Worm (Caenorhabditis elegans) whole organism, early embryonic: ENCODE measurements around the gene cyp-13A6.

ENCODE experiments used
- B0310.2 ChIP-seq: sonication (generic microtip); optimal IDR thresholded peaks from 2 replicates; lab custom pipeline; 2016; ENCODE audit warnings: mild to moderate bottlenecking, missing genetic modification characterization, missing compliant biosample characterization
- F13C5.2 ChIP-seq: sonication (generic microtip); optimal IDR thresholded peaks from 2 replicates; lab custom pipeline; 2017; ENCODE audit warnings: mild to moderate bottlenecking, missing genetic modification characterization, inconsistent platforms, missing compliant biosample characterization
- aly-1 ChIP-seq: sonication (generic microtip); optimal IDR thresholded peaks from 2 replicates; lab custom pipeline; 2016; ENCODE audit warnings: missing genetic modification characterization, missing compliant biosample characterization
- ama-1 ChIP-seq: fragments of 150-350 bp; optimal IDR thresholded peaks from 2 replicates; lab custom pipeline; 2014
- ceh-13 ChIP-seq: fragments of 200-800 bp; sonication (Bioruptor generic); optimal IDR thresholded peaks from 2 replicates; lab custom pipeline; 2018; ENCODE audit warnings: mild to moderate bottlenecking, missing genetic modification characterization, missing compliant biosample characterization
- ceh-36 ChIP-seq: sonication (generic microtip); optimal IDR thresholded peaks from 2 replicates; lab custom pipeline; 2016; ENCODE audit warnings: missing genetic modification characterization, inconsistent platforms, missing compliant biosample characterization
- ets-7 ChIP-seq: sonication (generic microtip); optimal IDR thresholded peaks from 2 replicates; lab custom pipeline; 2016; ENCODE audit warnings: missing genotype, missing genetic modification characterization, missing compliant biosample characterization
- flt-1 ChIP-seq: fragments of 200-800 bp; sonication (Bioruptor generic); IDR thresholded peaks from 2 replicates; pipeline ENCODE4 v1.3.6; 2022; ENCODE audit warnings: missing genetic modification characterization, missing compliant biosample characterization
- hmbx-1 ChIP-seq: sonication (generic microtip); optimal IDR thresholded peaks from 2 replicates; lab custom pipeline; 2016; ENCODE audit warnings: mild to moderate bottlenecking, missing genetic modification characterization, missing compliant biosample characterization
- hmg-4 ChIP-seq: fragments of 200-800 bp; sonication (Bioruptor generic); optimal IDR thresholded peaks from 2 replicates; lab custom pipeline; 2018; ENCODE audit warnings: mild to moderate bottlenecking, missing genetic modification characterization, missing compliant biosample characterization
- hnd-1 ChIP-seq: sonication (generic microtip); optimal IDR thresholded peaks from 2 replicates; lab custom pipeline; 2016; ENCODE audit warnings: missing genetic modification characterization, missing compliant biosample characterization
- pes-1 ChIP-seq: fragments of 200-800 bp; sonication (Bioruptor generic); IDR thresholded peaks from 2 replicates; pipeline ENCODE4 v1.3.6; 2022; ENCODE audit warnings: missing genetic modification reagents, missing genetic modification characterization, missing compliant biosample characterization
- scrt-1 ChIP-seq: fragments of 200-800 bp; sonication (Bioruptor generic); IDR thresholded peaks from 2 replicates; pipeline ENCODE4 v1.3.6; 2022; ENCODE audit warnings: missing genetic modification characterization, missing compliant biosample characterization
- sea-1 ChIP-seq: fragments of 200-800 bp; sonication (Bioruptor generic); conservative IDR thresholded peaks from 2 replicates; pipeline ENCODE4 v1.3.6; 2022; ENCODE audit warnings: missing genetic modification characterization, missing compliant biosample characterization
- tbx-11 ChIP-seq: fragments of 200-800 bp; sonication (Bioruptor generic); IDR thresholded peaks from 2 replicates; pipeline ENCODE4 v1.3.6; 2022; ENCODE audit warnings: missing genetic modification characterization, missing compliant biosample characterization
- tbx-37 ChIP-seq: fragments of 200-800 bp; sonication (Bioruptor generic); conservative IDR thresholded peaks from 2 replicates; pipeline ENCODE4 v1.3.6; 2022; ENCODE audit warnings: missing genetic modification reagents, missing genetic modification characterization, missing compliant biosample characterization
- tra-4 ChIP-seq: sonication (generic microtip); optimal IDR thresholded peaks from 2 replicates; lab custom pipeline; 2017; ENCODE audit warnings: missing genetic modification characterization, missing compliant biosample characterization

The cyp-13A6 gene

ce11 chrII:9775790-9776189 is 26.8 kb downstream of the cyp-13A6 start, which contains the start of gene T10B9.9:
Gene T10B9.9 (minus strand): TSS chrII:9775890.
- TF ChIP-seq tra-4 (tag; lab: Kevin White, UChicago) (no peak), tbx-11 (GFP tag; lab: Robert Waterston, UW) (no peak), scrt-1 (GFP tag; lab: Robert Waterston, UW) (no peak), ceh-13 (GFP tag; lab: Kevin White, UChicago) (no peak), sea-1 (no peak), hmg-4 (GFP tag; lab: Kevin White, UChicago) (no peak), ceh-36 (tag; lab: Kevin White, UChicago) (no peak), ama-1 (lab: Kevin White, UChicago) (no peak)

ce11 chrII:9774653-9775052 is 28.0 kb downstream of the cyp-13A6 start:
- peak; percentile 87 for TF ChIP-seq aly-1 (tag; lab: Kevin White, UChicago)
- peak; percentile 60 for TF ChIP-seq ets-7
- TF ChIP-seq hmbx-1 (tag; lab: Kevin White, UChicago): peak; percentile 67
- TF ChIP-seq ceh-13 (GFP tag; lab: Kevin White, UChicago): peak; percentile 79
- peak; percentile 87 for TF ChIP-seq tbx-37 (GFP tag; lab: Robert Waterston, UW)
- TF ChIP-seq F13C5.2 (tag; lab: Kevin White, UChicago): peak; percentile 86
- TF ChIP-seq hnd-1 (tag; lab: Kevin White, UChicago): peak; percentile 60
- peak; percentile 90 for TF ChIP-seq tbx-11 (GFP tag; lab: Robert Waterston, UW)
- peak; percentile 68 for TF ChIP-seq ceh-36 (tag; lab: Kevin White, UChicago)
- TF ChIP-seq tra-4 (tag; lab: Kevin White, UChicago): peak; percentile 56
- TF ChIP-seq B0310.2 (tag; lab: Kevin White, UChicago): peak; percentile 71
- TF ChIP-seq sea-1: peak; percentile 92
- TF ChIP-seq flt-1 (GFP tag; lab: Robert Waterston, UW): peak; percentile 87
- peak; percentile 91 for TF ChIP-seq pes-1
- TF ChIP-seq hmg-4 (GFP tag; lab: Kevin White, UChicago): no peak
- TF ChIP-seq ama-1 (lab: Kevin White, UChicago): no peak
- peak; percentile 92 for TF ChIP-seq scrt-1 (GFP tag; lab: Robert Waterston, UW)

- TF ChIP-seq hnd-1 (tag; lab: Kevin White, UChicago): no peak
Observed at ce11 chrII:9773892-9774581, 28.6 kb downstream of the cyp-13A6 start, which contains the start of gene ZK1321.4. Gene ZK1321.4 (minus strand): TSS chrII:9773942.

DNA sequence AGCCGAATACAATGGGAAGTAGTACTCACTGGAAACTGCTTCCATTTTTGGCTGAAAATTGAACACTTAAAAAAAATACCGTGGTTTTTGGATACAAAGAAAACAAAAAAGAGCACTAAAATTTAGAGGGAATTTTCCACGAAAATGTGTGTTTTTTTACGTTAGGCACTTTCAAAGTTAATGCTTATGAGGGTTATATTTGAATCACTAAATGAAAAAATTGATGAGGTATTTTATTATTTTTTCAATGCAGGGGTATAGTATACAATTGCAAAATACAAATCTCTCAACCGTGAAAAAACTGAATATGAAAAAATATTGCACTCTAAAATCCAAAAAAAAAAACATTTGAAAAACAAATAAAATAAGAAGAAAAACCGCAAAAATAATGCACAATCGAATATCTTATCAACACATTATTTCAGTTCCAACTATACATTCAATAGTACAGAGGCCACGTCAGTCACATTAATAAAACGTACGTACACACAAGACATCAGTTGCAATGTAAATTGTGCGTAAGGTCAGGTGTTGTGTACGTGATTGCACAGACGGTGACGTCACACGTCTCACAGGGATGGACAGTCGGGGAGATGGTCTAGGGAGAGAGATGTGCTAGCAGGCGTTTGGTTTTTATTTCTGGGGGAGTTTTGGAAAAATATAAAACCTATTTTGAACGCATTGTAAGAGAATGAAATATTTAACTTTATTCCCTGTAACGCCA is 32.7 kb downstream of the cyp-13A6 start, which contains the start of gene aqp-10:
aqp-10 (minus strand) TSS at position 51 of the 724 bp plus-strand sequence.
- TF ChIP-seq pes-1 (no peak), ceh-36 (tag; lab: Kevin White, UChicago) (no peak), ets-7 (no peak), B0310.2 (tag; lab: Kevin White, UChicago) (no peak), tra-4 (tag; lab: Kevin White, UChicago) (no peak), ama-1 (lab: Kevin White, UChicago) (no peak), aly-1 (tag; lab: Kevin White, UChicago) (no peak), sea-1 (no peak), tbx-37 (GFP tag; lab: Robert Waterston, UW) (no peak), hnd-1 (tag; lab: Kevin White, UChicago) (no peak), flt-1 (GFP tag; lab: Robert Waterston, UW) (no peak), hmg-4 (GFP tag; lab: Kevin White, UChicago) (no peak), ceh-13 (GFP tag; lab: Kevin White, UChicago) (no peak), scrt-1 (GFP tag; lab: Robert Waterston, UW) (no peak), hmbx-1 (tag; lab: Kevin White, UChicago) (no peak)

DNA sequence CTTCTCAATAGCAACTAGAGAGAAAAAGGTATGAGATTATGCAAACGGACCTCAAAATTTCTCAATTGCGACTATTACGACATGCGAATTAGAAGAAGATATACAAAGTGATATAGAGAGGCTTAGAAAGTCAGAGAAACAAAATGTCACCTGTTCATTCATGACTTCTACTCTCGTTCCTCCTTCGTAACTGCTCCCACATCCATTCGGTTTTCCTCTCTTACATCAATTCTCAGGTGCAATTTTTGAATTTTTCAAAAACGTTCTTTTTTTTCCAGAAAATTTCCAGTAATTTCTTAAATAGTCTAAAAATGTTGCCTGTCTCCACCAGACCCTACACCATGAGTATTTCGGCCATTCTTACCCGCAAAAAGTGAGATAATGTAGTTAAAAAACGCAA is 37.9 kb downstream of the cyp-13A6 start:
- no peak for TF ChIP-seq hmg-4 (GFP tag; lab: Kevin White, UChicago)
- TF ChIP-seq tra-4 (tag; lab: Kevin White, UChicago): no peak

DNA sequence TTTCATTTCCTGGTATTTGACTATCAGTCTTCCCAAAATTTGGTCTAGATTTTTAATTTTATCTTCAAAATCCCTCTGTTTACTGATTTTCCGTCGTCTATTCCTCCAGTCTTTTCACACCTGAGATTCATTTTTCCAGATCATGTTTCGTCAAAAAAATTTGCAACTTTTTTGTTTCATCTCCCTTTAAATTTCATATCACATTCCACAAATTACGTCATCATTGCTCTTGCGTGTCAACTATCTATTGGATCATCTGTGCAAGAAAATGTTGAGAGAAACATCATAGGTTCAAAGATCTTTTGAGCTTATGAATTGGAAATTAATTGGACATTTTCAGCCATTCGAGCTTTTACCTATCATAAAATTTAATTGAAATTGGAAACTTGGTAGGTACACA is 43.2 kb downstream of the cyp-13A6 start:
- no peak for TF ChIP-seq scrt-1 (GFP tag; lab: Robert Waterston, UW)
- no peak for TF ChIP-seq hnd-1 (tag; lab: Kevin White, UChicago)
- TF ChIP-seq B0310.2 (tag; lab: Kevin White, UChicago): no peak
- TF ChIP-seq ceh-13 (GFP tag; lab: Kevin White, UChicago): no peak
- no peak for TF ChIP-seq aly-1 (tag; lab: Kevin White, UChicago)
- no peak for TF ChIP-seq hmg-4 (GFP tag; lab: Kevin White, UChicago)
- no peak for TF ChIP-seq ceh-36 (tag; lab: Kevin White, UChicago)
- TF ChIP-seq pes-1: no peak
- TF ChIP-seq tra-4 (tag; lab: Kevin White, UChicago): no peak

- no peak for TF ChIP-seq sea-1
- TF ChIP-seq B0310.2 (tag; lab: Kevin White, UChicago): no peak
- no peak for TF ChIP-seq pes-1
- TF ChIP-seq aly-1 (tag; lab: Kevin White, UChicago): no peak
- no peak for TF ChIP-seq scrt-1 (GFP tag; lab: Robert Waterston, UW)
- TF ChIP-seq flt-1 (GFP tag; lab: Robert Waterston, UW): no peak
- TF ChIP-seq hnd-1 (tag; lab: Kevin White, UChicago): no peak
- no peak for TF ChIP-seq ets-7
- TF ChIP-seq tbx-11 (GFP tag; lab: Robert Waterston, UW): no peak
- no peak for TF ChIP-seq tbx-37 (GFP tag; lab: Robert Waterston, UW)
Observed at ce11 chrII:9757651-9758282, 44.9 kb downstream of the cyp-13A6 start, which contains the start of gene shk-1. Gene shk-1 (plus strand): TSS chrII:9758232.
